Worm (Caenorhabditis elegans): ENCODE results near the gene M106.8.

- TF ChIP-seq unc-62 (GFP tag; optimal IDR thresholded peaks at IDR 0.05) (no peak), mdl-1 (tag; optimal IDR thresholded peaks at IDR 0.05) (no peak), nhr-11 (tag; optimal IDR thresholded peaks at IDR 0.05) (no peak), lir-3 (tag; optimal IDR thresholded peaks at IDR 0.05; ENCODE audit: poor library complexity) (no peak), F16B12.6 (tag; optimal IDR thresholded peaks at IDR 0.05) (no peak), pax-3 (tag; optimal IDR thresholded peaks at IDR 0.05) (no peak), ceh-82 (tag; optimal IDR thresholded peaks at IDR 0.05) (no peak), tlp-1 (tag; optimal IDR thresholded peaks at IDR 0.05) (no peak)
Observed at ce11 chrII:10829081-10829480, 14.3 kb downstream of the M106.8 start, which contains the start of gene VM106R.1.

All from whole organism, L1 larva.